Worm (Caenorhabditis elegans) whole organism, midembryonic: ENCODE measurements around the gene srw-102.

Source experiments
- T22C8.4 ChIP-seq: fragments of 200-800 bp; sonication (Bioruptor generic); IDR thresholded peaks from 2 replicates; pipeline ENCODE4 v1.3.6; 2022; ENCODE audit warnings: missing genetic modification characterization, missing compliant biosample characterization
- flt-1 ChIP-seq: fragments of 200-800 bp; sonication (Bioruptor generic); IDR thresholded peaks from 2 replicates; pipeline ENCODE4 v1.3.6; 2022; ENCODE audit warnings: missing genetic modification characterization, missing compliant biosample characterization
- med-1 ChIP-seq: sonication (generic microtip); optimal IDR thresholded peaks from 2 replicates; lab custom pipeline; 2017; ENCODE audit warnings: missing genetic modification characterization, mild to moderate bottlenecking, missing compliant biosample characterization, antibody characterized with exemption, missing genetic modification reagents; ENCODE audit not compliant: insufficient read depth
- ref-1 ChIP-seq: fragments of 200-800 bp; sonication (Bioruptor generic); conservative IDR thresholded peaks from 2 replicates; pipeline ENCODE4 v1.3.6; 2022; ENCODE audit warnings: missing genetic modification reagents, missing genetic modification characterization, missing compliant biosample characterization
- tab-1 ChIP-seq: fragments of 200-800 bp; sonication (Bioruptor generic); IDR thresholded peaks from 2 replicates; pipeline ENCODE4 v1.3.6; 2022; ENCODE audit warnings: missing genetic modification characterization, missing compliant biosample characterization

- TF ChIP-seq tab-1 (no peak), med-1 (GFP tag; lab: Kevin White, UChicago) (no peak), flt-1 (no peak), T22C8.4 (GFP tag; lab: Robert Waterston, UW) (no peak), ref-1 (GFP tag; lab: Robert Waterston, UW) (no peak)
These were observed 34.7 kb upstream of the srw-102 start, which contains the start of gene srh-5 for ce11 chrV:1685328-1685727.
